Fruit fly (Drosophila melanogaster) whole organism, embryonic: ENCODE data around the gene CG15046.

Experiments
- Awh ChIP-seq: fragments of 200-800 bp; sonication (Bioruptor generic); IDR thresholded peaks from 2 replicates; pipeline ENCODE4, ENCODE4 v1.3.6; 2022; ENCODE audit warnings: missing biosample characterization, missing genetic modification characterization
- Bdp1 ChIP-seq: fragments of 200-800 bp; sonication (Bioruptor generic); optimal IDR thresholded peaks from 3 replicates; lab custom pipeline; 2016; ENCODE audit warnings: missing biosample characterization, missing genetic modification characterization
- CG10267 ChIP-seq: fragments of 200-800 bp; sonication (Bioruptor generic); optimal IDR thresholded peaks from 2 replicates; lab custom pipeline; 2018; ENCODE audit warnings: missing biosample characterization, mild to moderate bottlenecking, missing genetic modification characterization, moderate library complexity
- CG10462 ChIP-seq: fragments of 200-800 bp; sonication (Bioruptor generic); optimal IDR thresholded peaks from 2 replicates; lab custom pipeline; 2016; ENCODE audit warnings: missing biosample characterization, missing genetic modification characterization
- CG12155 ChIP-seq: fragments of 200-800 bp; sonication (Bioruptor generic); optimal IDR thresholded peaks from 3 replicates; lab custom pipeline; 2016; ENCODE audit warnings: missing biosample characterization, missing genetic modification characterization
- CG12299 ChIP-seq: fragments of 200-800 bp; sonication (Bioruptor generic); optimal IDR thresholded peaks from 2 replicates; lab custom pipeline; 2018; ENCODE audit warnings: missing biosample characterization, mild to moderate bottlenecking, missing genetic modification characterization
- CG12942 ChIP-seq: fragments of 200-800 bp; sonication (Bioruptor generic); optimal IDR thresholded peaks from 3 replicates; lab custom pipeline; 2016; ENCODE audit warnings: missing biosample characterization, missing genetic modification characterization
- CG15073 ChIP-seq: fragments of 200-800 bp; sonication (Bioruptor generic); optimal IDR thresholded peaks from 2 replicates; lab custom pipeline; 2016; ENCODE audit warnings: missing biosample characterization, missing genetic modification characterization
- CG17385 ChIP-seq: fragments of 200-800 bp; sonication (Bioruptor generic); optimal IDR thresholded peaks from 3 replicates; lab custom pipeline; 2018; ENCODE audit warnings: missing biosample characterization, mild to moderate bottlenecking, missing genetic modification characterization
- CG17829 ChIP-seq: fragments of 200-800 bp; optimal IDR thresholded peaks from 2 replicates; lab custom pipeline; 2019; ENCODE audit warnings: missing biosample characterization, mild to moderate bottlenecking, missing genetic modification characterization, moderate library complexity
- CG2712 ChIP-seq: fragments of 200-800 bp; optimal IDR thresholded peaks from 3 replicates; lab custom pipeline; 2019; ENCODE audit warnings: missing biosample characterization, mild to moderate bottlenecking, missing genetic modification characterization, moderate library complexity
- CG31365 ChIP-seq: fragments of 200-800 bp; sonication (Bioruptor generic); optimal IDR thresholded peaks from 2 replicates; lab custom pipeline; 2018; ENCODE audit warnings: missing biosample characterization, mild to moderate bottlenecking, missing genetic modification characterization
- CG42726 ChIP-seq: fragments of 200-800 bp; sonication (Bioruptor generic); IDR thresholded peaks from 2 replicates; pipeline ENCODE4 v1.3.6; 2022; ENCODE audit warnings: missing biosample characterization, missing genetic modification characterization; ENCODE audit not compliant: partially characterized antibody
- CG4360 ChIP-seq: fragments of 200-800 bp; sonication (Bioruptor generic); IDR thresholded peaks from 2 replicates; pipeline ENCODE4 v1.3.6; 2022; ENCODE audit warnings: missing biosample characterization, missing genetic modification characterization
- CG9727 ChIP-seq: fragments of 200-800 bp; sonication (Bioruptor generic); optimal IDR thresholded peaks from 3 replicates; lab custom pipeline; 2017; ENCODE audit warnings: missing biosample characterization, mild to moderate bottlenecking, missing genetic modification characterization
- CG9876 ChIP-seq: fragments of 200-800 bp; sonication (Bioruptor generic); optimal IDR thresholded peaks from 2 replicates; lab custom pipeline; 2016; ENCODE audit warnings: missing biosample characterization, missing genetic modification characterization
- CTCF ChIP-seq: fragments of 200-800 bp; sonication (Bioruptor generic); optimal IDR thresholded peaks from 2 replicates; lab custom pipeline; 2017; ENCODE audit warnings: missing biosample characterization, mild to moderate bottlenecking, missing genetic modification characterization, moderate library complexity
- Dek ChIP-seq: fragments of 200-800 bp; sonication (Bioruptor generic); optimal IDR thresholded peaks from 3 replicates; lab custom pipeline; 2019; ENCODE audit warnings: missing biosample characterization, mild to moderate bottlenecking, missing genetic modification characterization, moderate library complexity
- Dll ChIP-seq: fragments of 200-800 bp; sonication (Bioruptor generic); IDR thresholded peaks from 4 replicates; pipeline ENCODE4 v1.3.6; 2022; ENCODE audit warnings: missing biosample characterization, missing genetic modification characterization; ENCODE audit not compliant: partially characterized antibody
- Drgx ChIP-seq: fragments of 200-800 bp; sonication (Bioruptor generic); IDR thresholded peaks from 2 replicates; pipeline ENCODE4 v1.3.6; 2022; ENCODE audit warnings: missing biosample characterization, missing genetic modification characterization
- Mad ChIP-seq: fragments of 200-800 bp; sonication (Bioruptor generic); optimal IDR thresholded peaks from 2 replicates; lab custom pipeline; 2016; ENCODE audit warnings: missing biosample characterization, missing genetic modification characterization
- Neu2 ChIP-seq: fragments of 200-800 bp; sonication (Bioruptor generic); optimal IDR thresholded peaks from 3 replicates; lab custom pipeline; 2016; ENCODE audit warnings: missing biosample characterization, missing genetic modification characterization, borderline replicate concordance
- Pdp1 ChIP-seq, 2 experiments: fragments of 200-800 bp; sonication (Bioruptor generic); optimal IDR thresholded peaks; 3 replicates each; lab custom pipeline; 2016; ENCODE audit warnings: missing biosample characterization in 2 of 2, missing genetic modification characterization in 2 of 2, mild to moderate bottlenecking in 1 of 2, moderate library complexity in 1 of 2
- Ssrp ChIP-seq: fragments of 200-800 bp; sonication (Bioruptor generic); optimal IDR thresholded peaks from 2 replicates; lab custom pipeline; 2018; ENCODE audit warnings: missing biosample characterization, mild to moderate bottlenecking, missing genetic modification characterization, moderate library complexity
- bowl ChIP-seq: fragments of 200-800 bp; sonication (Bioruptor generic); IDR thresholded peaks from 2 replicates; pipeline ENCODE4 v1.3.6; 2022; ENCODE audit warnings: missing biosample characterization, missing genetic modification characterization
- cad ChIP-seq: fragments of >200 bp; optimal IDR thresholded peaks from 2 replicates; lab custom pipeline; 2017; ENCODE audit warnings: missing biosample characterization, missing genetic modification characterization
- cas ChIP-seq: fragments of 200-800 bp; sonication (Bioruptor generic); IDR thresholded peaks from 2 replicates; pipeline ENCODE4 v1.3.6; 2022; ENCODE audit warnings: missing biosample characterization, missing genetic modification characterization
- crol ChIP-seq: fragments of 200-800 bp; sonication (Bioruptor generic); IDR thresholded peaks from 2 replicates; pipeline ENCODE4 v1.3.6; 2022; ENCODE audit warnings: missing biosample characterization, missing genetic modification characterization
- crp ChIP-seq, 2 experiments: fragments of 200-800 bp; sonication (Bioruptor generic); optimal IDR thresholded peaks; 2 replicates in 1 of 2; 3 replicates in 1 of 2; lab custom pipeline; 2017; ENCODE audit warnings: missing biosample characterization in 2 of 2, missing genetic modification characterization in 2 of 2, mild to moderate bottlenecking in 1 of 2, moderate library complexity in 1 of 2
- cwo ChIP-seq: fragments of 200-800 bp; sonication (Bioruptor generic); optimal IDR thresholded peaks from 3 replicates; lab custom pipeline; 2017; ENCODE audit warnings: missing biosample characterization, missing genetic modification characterization, mild to moderate bottlenecking, moderate library complexity, missing genetic modification reagents
- dm ChIP-seq: fragments of 200-800 bp; sonication (Bioruptor generic); optimal IDR thresholded peaks from 3 replicates; lab custom pipeline; 2016; ENCODE audit warnings: missing biosample characterization, missing genetic modification characterization
- fd102C ChIP-seq: fragments of 200-800 bp; sonication (Bioruptor generic); optimal IDR thresholded peaks from 2 replicates; lab custom pipeline; 2018; ENCODE audit warnings: missing biosample characterization, mild to moderate bottlenecking, missing genetic modification characterization, moderate library complexity
- grau ChIP-seq: fragments of 200-800 bp; optimal IDR thresholded peaks from 3 replicates; lab custom pipeline; 2019; ENCODE audit warnings: missing biosample characterization, mild to moderate bottlenecking, missing genetic modification characterization, moderate library complexity
- gsb ChIP-seq: fragments of 200-800 bp; sonication (Bioruptor generic); IDR thresholded peaks from 2 replicates; pipeline ENCODE4 v1.3.6; 2022; ENCODE audit warnings: missing biosample characterization, missing genetic modification characterization
- gt ChIP-seq: fragments of 200-800 bp; sonication (Bioruptor generic); IDR thresholded peaks from 2 replicates; pipeline ENCODE4 v1.3.6; 2022; ENCODE audit warnings: missing biosample characterization, missing genetic modification characterization
- knrl ChIP-seq: fragments of 200-800 bp; sonication (Bioruptor generic); IDR thresholded peaks from 3 replicates; pipeline ENCODE4 v1.3.6; 2022; ENCODE audit warnings: missing biosample characterization, missing genetic modification characterization; ENCODE audit not compliant: partially characterized antibody
- lbe ChIP-seq: fragments of 200-800 bp; sonication (Bioruptor generic); optimal IDR thresholded peaks from 2 replicates; lab custom pipeline; 2016; ENCODE audit warnings: missing biosample characterization, mild to moderate bottlenecking, missing genetic modification characterization
- nom ChIP-seq: fragments of 200-800 bp; sonication (Bioruptor generic); optimal IDR thresholded peaks from 2 replicates; lab custom pipeline; 2017; ENCODE audit warnings: missing biosample characterization, missing genetic modification characterization, mild to moderate bottlenecking, moderate library complexity, missing genetic modification reagents
- oc ChIP-seq: fragments of 200-800 bp; sonication (Bioruptor generic); optimal IDR thresholded peaks from 2 replicates; lab custom pipeline; 2018; ENCODE audit warnings: missing biosample characterization, mild to moderate bottlenecking, missing genetic modification characterization, moderate library complexity
- repo ChIP-seq: fragments of 200-800 bp; sonication (Bioruptor generic); optimal IDR thresholded peaks from 2 replicates; lab custom pipeline; 2016; ENCODE audit warnings: missing biosample characterization, missing genetic modification characterization
- row ChIP-seq: fragments of 200-800 bp; sonication (Bioruptor generic); IDR thresholded peaks from 3 replicates; pipeline ENCODE4 v1.3.6; 2022; ENCODE audit warnings: missing biosample characterization, missing genetic modification characterization
- sens ChIP-seq: fragments of 200-800 bp; sonication (Bioruptor generic); peaks from one replicate; lab custom pipeline; 2016; ENCODE audit warnings: missing biosample characterization, missing genetic modification characterization
- seq ChIP-seq: fragments of 200-800 bp; sonication (Bioruptor generic); IDR thresholded peaks from 2 replicates; pipeline ENCODE4 v1.3.6; 2022; ENCODE audit warnings: missing biosample characterization, missing genetic modification characterization
- tin ChIP-seq: fragments of 200-800 bp; sonication (Bioruptor generic); optimal IDR thresholded peaks from 3 replicates; lab custom pipeline; 2016; ENCODE audit warnings: missing biosample characterization, missing genetic modification characterization
- tio ChIP-seq: fragments of 200-800 bp; sonication (Bioruptor generic); optimal IDR thresholded peaks from 2 replicates; lab custom pipeline; 2017; ENCODE audit warnings: missing biosample characterization, missing genetic modification characterization, inconsistent platforms
- usp ChIP-seq: fragments of >200 bp; optimal IDR thresholded peaks from 2 replicates; lab custom pipeline; 2017; ENCODE audit warnings: missing biosample characterization, missing genetic modification characterization

CG15046 gene

dm6 chrX:18538204-18538864 lies 48.9 kb upstream of the CG15046 start:
- TF ChIP-seq Dll (GFP tag; lab: Robert Waterston, UW) (0 out of 4 replicates have a peak, but pooled peaks have one; percentile 31), CG2712 (peak; percentile 3), CG9727 (GFP tag; lab: Kevin White, UChicago) (no peak), row (GFP tag; lab: Robert Waterston, UW) (peak; percentile 46), fd102C (GFP tag; lab: Kevin White, UChicago) (no peak), grau (tag; lab: Kevin White, UChicago) (peak; percentile 65), Drgx (GFP tag; lab: Robert Waterston, UW) (peak; percentile 29; the same call in 1 of the 2 replicates), nom (GFP tag; lab: Kevin White, UChicago) (peak; percentile 0), bowl (GFP tag; lab: Robert Waterston, UW) (no peak), lbe (GFP tag; lab: Kevin White, UChicago) (peak; percentile 39), tio (GFP tag; lab: Kevin White, UChicago) (no peak)

- no peak for TF ChIP-seq CG10462
- TF ChIP-seq cas (GFP tag; lab: Robert Waterston, UW), result no peak
- no peak for TF ChIP-seq usp (GFP tag; lab: Kevin White, UChicago)
- no peak for TF ChIP-seq Bdp1 (GFP tag; lab: Kevin White, UChicago)
- TF ChIP-seq Ssrp (tag; lab: Kevin White, UChicago), result no peak
- no peak for TF ChIP-seq Awh (GFP tag; lab: Robert Waterston, UW)
- no peak for TF ChIP-seq repo
- TF ChIP-seq crp (GFP tag; optimal IDR thresholded peaks at IDR 0.05; lab: Kevin White, UChicago), result no peak
- TF ChIP-seq CG4360 (GFP tag; lab: Robert Waterston, UW), result peak; percentile 55; the same call in 1 of the 2 replicates
- TF ChIP-seq crol, result 0 out of 2 replicates have a peak, but pooled peaks have one; percentile 33
- TF ChIP-seq Dek (tag; lab: Kevin White, UChicago), result no peak
- TF ChIP-seq Mad (GFP tag; lab: Kevin White, UChicago), result no peak
- no peak for TF ChIP-seq CG15073 (GFP tag; lab: Kevin White, UChicago)
- TF ChIP-seq tin, result no peak
- no peak for TF ChIP-seq CG12942 (GFP tag; lab: Kevin White, UChicago)
- TF ChIP-seq Pdp1 (GFP tag; optimal IDR thresholded peaks at IDR 0.05; lab: Kevin White, UChicago), result peak in 1 of 2 experiments; percentile 6
- TF ChIP-seq CTCF (GFP tag; lab: Kevin White, UChicago), result no peak
- TF ChIP-seq CG10267 (tag; lab: Kevin White, UChicago), result no peak
- no peak for TF ChIP-seq cad
- TF ChIP-seq cwo, result no peak
- TF ChIP-seq CG12155, result no peak
- no peak for TF ChIP-seq CG42726 (GFP tag; lab: Robert Waterston, UW)
- peak; percentile 7 for TF ChIP-seq sens (GFP tag; lab: Kevin White, UChicago)
- no peak for TF ChIP-seq knrl (GFP tag; lab: Robert Waterston, UW)
- no peak for TF ChIP-seq seq
- no peak for TF ChIP-seq CG31365
- no peak for TF ChIP-seq CG17385 (GFP tag; lab: Kevin White, UChicago)
- no peak for TF ChIP-seq CG12299 (tag; lab: Kevin White, UChicago)
- TF ChIP-seq gsb (GFP tag; lab: Robert Waterston, UW), result no peak
- TF ChIP-seq oc, result no peak
- TF ChIP-seq Neu2 (GFP tag; lab: Kevin White, UChicago), result no peak
- TF ChIP-seq CG17829, result no peak
- TF ChIP-seq CG9876, result no peak
- no peak for TF ChIP-seq dm (GFP tag; lab: Kevin White, UChicago)
- TF ChIP-seq gt (GFP tag; lab: Robert Waterston, UW), result no peak
- TF ChIP-seq, all 482 proteins: peak for 4
These were observed 47.8 kb upstream of the CG15046 start for dm6 chrX:18537066-18537759.
